Worm (Caenorhabditis elegans): ENCODE results near the gene egl-36.
A peak's percentile ranks its signal among the peaks of the same experiment; 100 is the strongest.

The egl-36 gene

DNA sequence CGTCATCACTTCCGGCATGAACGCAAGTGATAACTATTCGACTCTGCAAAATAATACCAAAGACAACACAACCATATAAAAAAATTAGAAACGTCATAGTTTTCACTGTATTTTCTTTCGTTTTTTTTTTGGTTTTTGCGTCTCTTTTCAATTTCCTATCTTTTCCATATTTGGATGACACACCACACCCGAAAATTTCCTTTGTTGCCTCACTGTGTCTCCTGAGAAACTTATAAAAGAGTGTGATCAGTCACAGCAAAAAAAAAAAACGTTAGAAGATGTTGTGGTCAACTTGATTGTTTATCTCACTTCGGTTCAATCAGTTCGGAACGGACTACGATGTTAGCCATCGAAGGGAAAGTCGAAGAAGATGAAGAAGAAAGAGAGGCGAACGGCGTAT is 44.4 kb upstream of the egl-36 start:
- TF ChIP-seq snu-23 (GFP tag; optimal IDR thresholded peaks at IDR 0.05): peak; percentile 22
- TF ChIP-seq nhr-20 (tag; optimal IDR thresholded peaks at IDR 0.05): peak; percentile 26
- peak; percentile 85 for TF ChIP-seq nhr-85 (tag)
- TF ChIP-seq blmp-1 (tag; optimal IDR thresholded peaks at IDR 0.05): peak; percentile 85
- no peak for TF ChIP-seq ceh-90 (tag; optimal IDR thresholded peaks at IDR 0.05)
- no peak for TF ChIP-seq tbx-2 (tag; optimal IDR thresholded peaks at IDR 0.05)
- peak; percentile 50 for TF ChIP-seq mep-1 (tag; optimal IDR thresholded peaks at IDR 0.05)
- peak; percentile 67 for TF ChIP-seq lin-14 (GFP tag; optimal IDR thresholded peaks at IDR 0.05)
- TF ChIP-seq fos-1 (tag; optimal IDR thresholded peaks at IDR 0.05): no peak
- TF ChIP-seq lin-35 (GFP tag; optimal IDR thresholded peaks at IDR 0.05): peak in 1 of 2 experiments; percentile 44
- no peak for TF ChIP-seq ets-5 (GFP tag; IDR thresholded peaks at IDR 0.05)

DNA sequence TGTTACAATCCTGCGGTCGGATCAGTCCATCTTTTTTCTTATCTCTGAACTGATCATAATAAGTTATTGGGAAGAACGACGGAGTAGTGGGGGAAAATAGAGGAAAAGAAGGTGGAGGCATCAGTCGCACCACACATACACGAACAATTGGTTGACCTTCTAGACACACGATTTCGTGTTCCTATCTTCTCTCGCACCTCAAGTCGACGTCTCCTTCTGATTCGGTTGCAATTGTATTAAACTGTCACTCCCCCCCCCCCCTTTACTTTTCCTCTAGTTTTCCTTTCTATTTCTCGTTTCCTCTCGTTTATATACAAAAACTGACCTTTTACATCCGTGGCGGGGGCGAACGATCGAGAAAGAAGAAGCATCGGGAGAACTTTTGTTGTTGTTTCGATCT is 42.9 kb upstream of the egl-36 start:
- peak; percentile 91 for TF ChIP-seq blmp-1 (tag; optimal IDR thresholded peaks at IDR 0.05)
- peak; percentile 35 for TF ChIP-seq nhr-90 (tag; optimal IDR thresholded peaks at IDR 0.05; ENCODE audit: poor library complexity)
- TF ChIP-seq hpl-2 (GFP tag; optimal IDR thresholded peaks at IDR 0.05): no peak
- peak; percentile 76 for TF ChIP-seq lin-14 (GFP tag; optimal IDR thresholded peaks at IDR 0.05)
- peak in 1 of 2 experiments; percentile 37 for TF ChIP-seq lin-35 (GFP tag; optimal IDR thresholded peaks at IDR 0.05)
- peak; percentile 12 for TF ChIP-seq xbp-1 (tag; optimal IDR thresholded peaks at IDR 0.05)
- TF ChIP-seq snu-23 (GFP tag; optimal IDR thresholded peaks at IDR 0.05): peak; percentile 20
- peak; percentile 17 for TF ChIP-seq nhr-71 (tag; optimal IDR thresholded peaks at IDR 0.05)
- no peak for TF ChIP-seq pax-3 (tag; optimal IDR thresholded peaks at IDR 0.05)
- TF ChIP-seq nhr-20 (tag; optimal IDR thresholded peaks at IDR 0.05): peak; percentile 13
- peak; percentile 72 for TF ChIP-seq nhr-85 (tag)

DNA sequence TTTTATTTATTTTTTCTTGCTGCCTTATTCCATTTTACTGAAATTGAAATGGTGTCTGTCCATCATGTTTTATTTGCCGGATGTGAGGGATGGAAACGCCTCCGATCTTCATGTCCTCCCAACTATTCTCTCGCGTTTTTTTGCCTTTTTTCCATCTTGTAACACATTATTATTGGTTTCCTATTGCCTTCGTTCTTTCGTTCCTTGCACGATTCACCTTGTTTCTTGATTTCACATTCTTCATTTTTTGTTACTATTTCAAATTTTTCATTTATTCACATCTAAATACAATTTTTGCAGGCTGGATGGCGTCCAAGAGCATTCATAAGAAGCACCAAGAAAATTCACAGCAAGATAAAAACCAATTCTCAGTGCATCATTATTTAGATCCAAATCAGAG is 42.5 kb upstream of the egl-36 start, which contains the start of gene yap-1:
Gene yap-1 (plus strand): TSS at position 301 of the 400 bp plus-strand sequence.
- no peak for TF ChIP-seq lsy-2 (tag; optimal IDR thresholded peaks at IDR 0.05)
- TF ChIP-seq ceh-82 (tag; optimal IDR thresholded peaks at IDR 0.05): no peak
- TF ChIP-seq fkh-8 (tag; optimal IDR thresholded peaks at IDR 0.05): no peak
- TF ChIP-seq alr-1 (tag; optimal IDR thresholded peaks at IDR 0.05; ENCODE audit: borderline replicate concordance): no peak
- no peak for TF ChIP-seq lin-35 (GFP tag; optimal IDR thresholded peaks at IDR 0.05)
- no peak for TF ChIP-seq vab-15 (tag; optimal IDR thresholded peaks at IDR 0.05)
- TF ChIP-seq fkh-4 (tag; optimal IDR thresholded peaks at IDR 0.05; ENCODE audit: borderline replicate concordance): no peak
- TF ChIP-seq efl-1 (optimal IDR thresholded peaks at IDR 0.05): no peak
- TF ChIP-seq efl-1 (GFP tag; optimal IDR thresholded peaks at IDR 0.05 in 1 of 2): peak in 1 of 2 experiments; percentile 74

DNA sequence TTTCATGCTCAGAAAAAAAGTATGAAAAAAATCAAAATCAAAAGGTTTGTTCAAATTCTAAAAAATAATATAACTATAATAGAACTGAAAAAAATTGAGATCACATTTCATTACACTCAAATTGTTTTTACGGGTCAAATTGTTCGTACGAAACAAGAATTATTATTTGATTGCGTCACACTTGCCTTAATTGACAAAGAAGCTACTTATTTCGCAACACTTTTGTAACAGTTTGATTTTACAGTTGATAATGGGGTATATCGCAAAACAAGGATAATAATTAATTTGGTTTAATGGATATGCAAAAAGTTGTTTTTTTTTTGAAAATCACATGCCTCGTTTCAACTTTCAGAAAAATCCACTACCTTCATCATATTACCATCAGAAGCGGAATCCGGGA is 42.1 kb upstream of the egl-36 start:
- TF ChIP-seq tbx-2 (tag; optimal IDR thresholded peaks at IDR 0.05): no peak

DNA sequence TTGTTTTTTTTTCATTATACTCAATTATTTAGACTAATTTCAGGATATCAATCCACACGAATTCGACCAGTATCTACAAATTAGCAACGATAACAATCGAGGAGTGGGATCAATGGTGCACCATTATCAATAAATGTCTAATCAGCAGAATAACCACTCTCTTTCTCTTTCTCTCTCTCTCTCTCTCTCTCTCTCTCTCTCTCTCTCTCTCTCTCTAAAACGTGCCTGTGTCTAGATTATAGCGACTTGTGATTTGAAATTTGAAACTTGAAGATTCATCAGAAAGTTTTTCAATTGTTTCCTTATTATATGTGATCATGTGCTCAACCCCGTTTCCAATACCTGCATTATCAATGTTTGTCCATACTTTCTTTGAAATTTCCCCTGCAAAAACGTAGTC is 39.9 kb upstream of the egl-36 start:
- TF ChIP-seq efl-1 (optimal IDR thresholded peaks at IDR 0.05): no peak
- peak in 1 of 2 experiments; percentile 26 for TF ChIP-seq efl-1 (GFP tag; optimal IDR thresholded peaks at IDR 0.05 in 1 of 2)
- TF ChIP-seq lin-35 (GFP tag; optimal IDR thresholded peaks at IDR 0.05): peak in 1 of 2 experiments; percentile 36
- no peak for TF ChIP-seq nhr-77 (tag; optimal IDR thresholded peaks at IDR 0.05)
- peak; percentile 18 for TF ChIP-seq nhr-20 (tag; optimal IDR thresholded peaks at IDR 0.05)
- peak; percentile 92 for TF ChIP-seq elt-2 (tag; optimal IDR thresholded peaks at IDR 0.05)
- TF ChIP-seq tbx-2 (tag; optimal IDR thresholded peaks at IDR 0.05): no peak

DNA sequence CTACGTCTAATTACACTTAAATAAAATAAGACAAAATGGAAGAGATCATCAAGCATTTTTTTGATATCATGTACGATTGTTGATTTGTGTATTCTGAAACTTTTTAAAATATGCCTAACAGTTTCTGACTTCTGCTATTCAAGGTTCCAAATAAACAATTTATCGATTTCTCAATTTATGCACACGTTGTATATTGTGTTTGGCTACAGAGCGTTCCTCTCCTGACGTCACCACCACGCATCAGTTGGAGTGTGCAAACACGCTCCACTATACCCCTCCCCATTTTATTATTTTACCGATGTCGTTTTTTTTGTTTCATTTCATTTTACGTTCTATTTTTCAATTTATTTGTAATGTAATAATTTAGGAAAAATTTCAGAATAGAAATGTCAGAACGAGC is 39.2 kb upstream of the egl-36 start, which contains the start of gene plpp-1.3:
Gene plpp-1.3 (plus strand): TSS at position 380 of the 400 bp plus-strand sequence.
- peak in 1 of 2 experiments; percentile 52 for TF ChIP-seq lin-35 (GFP tag; optimal IDR thresholded peaks at IDR 0.05)
- TF ChIP-seq C04F5.9 (tag; optimal IDR thresholded peaks at IDR 0.05): no peak
- TF ChIP-seq mep-1 (tag; optimal IDR thresholded peaks at IDR 0.05): peak; percentile 21
- TF ChIP-seq C16A3.4 (tag; optimal IDR thresholded peaks at IDR 0.05): peak; percentile 13
- no peak for TF ChIP-seq hlh-4 (tag; optimal IDR thresholded peaks at IDR 0.05)
- TF ChIP-seq mdl-1 (tag; optimal IDR thresholded peaks at IDR 0.05): peak in 1 of 2 experiments; percentile 30
- no peak for TF ChIP-seq dsc-1 (tag; optimal IDR thresholded peaks at IDR 0.05)
- peak in 1 of 6 experiments; percentile 1 for TF ChIP-seq elt-3 (tag; optimal IDR thresholded peaks at IDR 0.05)
- no peak for TF ChIP-seq snu-23 (GFP tag; optimal IDR thresholded peaks at IDR 0.05)
- no peak for TF ChIP-seq ces-1 (GFP tag; optimal IDR thresholded peaks at IDR 0.05)
- no peak for TF ChIP-seq snpc-4 (tag; optimal IDR thresholded peaks at IDR 0.05)
- TF ChIP-seq lin-14 (GFP tag; optimal IDR thresholded peaks at IDR 0.05): peak; percentile 45
- peak; percentile 36 for TF ChIP-seq blmp-1 (tag; optimal IDR thresholded peaks at IDR 0.05)
- TF ChIP-seq xbp-1 (tag; optimal IDR thresholded peaks at IDR 0.05): peak; percentile 34
- TF ChIP-seq lsy-2 (tag; optimal IDR thresholded peaks at IDR 0.05): peak in 1 of 2 experiments; percentile 21
- TF ChIP-seq nhr-71 (tag; optimal IDR thresholded peaks at IDR 0.05): peak; percentile 24
